Worm (Caenorhabditis elegans): ENCODE measurements around the gene hlh-6.

DNA sequence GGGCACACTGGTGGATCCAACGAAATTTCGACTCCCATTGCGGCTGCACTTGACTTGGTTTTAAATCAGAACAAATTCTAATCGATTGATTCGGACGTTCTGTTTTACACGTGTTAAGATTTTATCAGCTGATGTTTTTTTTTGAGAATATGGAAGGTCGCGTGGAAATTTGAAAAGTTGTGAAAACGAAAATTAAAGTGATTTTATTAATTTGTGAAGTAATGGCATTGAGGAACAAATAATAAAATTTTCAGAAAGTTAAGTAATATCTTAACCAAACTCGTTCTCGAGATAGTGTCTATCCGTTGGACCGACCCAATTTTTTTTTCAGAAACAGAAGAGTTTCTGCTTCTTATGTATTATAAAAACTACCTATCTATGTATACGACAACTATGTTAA is 37.1 kb upstream of the hlh-6 start, which contains the start of gene ZK1307.4:
- no peak for TF ChIP-seq sptf-1 (tag; optimal IDR thresholded peaks at IDR 0.05)
- TF ChIP-seq nhr-12 (tag; optimal IDR thresholded peaks at IDR 0.05), result no peak
- no peak for TF ChIP-seq nhr-28 (tag; optimal IDR thresholded peaks at IDR 0.05)
- no peak for TF ChIP-seq snpc-4 (tag; optimal IDR thresholded peaks at IDR 0.05)
- TF ChIP-seq tbx-2 (tag; optimal IDR thresholded peaks at IDR 0.05), result no peak
- TF ChIP-seq nhr-77 (tag; optimal IDR thresholded peaks at IDR 0.05), result no peak
- TF ChIP-seq nhr-20 (tag; optimal IDR thresholded peaks at IDR 0.05), result no peak
- no peak for TF ChIP-seq ceh-82 (tag; optimal IDR thresholded peaks at IDR 0.05)
- no peak for TF ChIP-seq dpl-1 (GFP tag; optimal IDR thresholded peaks at IDR 0.05)
- TF ChIP-seq nhr-19 (GFP tag; conservative IDR thresholded peaks at IDR 0.05), result no peak

Data from whole organism, L1 larva.